Worm (Caenorhabditis elegans) whole organism, L4/young adult: ENCODE data around the gene F21C10.18.

Source experiments
- W03F9.2 ChIP-seq: fragments of 150-350 bp; optimal IDR thresholded peaks from 2 replicates; lab custom pipeline; 2014; ENCODE audit warnings: missing biosample characterization, missing genetic modification characterization
- dao-5 ChIP-seq: sonication (generic microtip); optimal IDR thresholded peaks from 2 replicates; lab custom pipeline; 2016; ENCODE audit warnings: missing genotype, missing genetic modification characterization, moderate library complexity, missing compliant biosample characterization
- him-1 ChIP-seq: sonication (generic microtip); optimal IDR thresholded peaks from 2 replicates; lab custom pipeline; 2016; ENCODE audit warnings: missing genotype, missing genetic modification reagents, missing genetic modification characterization, missing compliant biosample characterization

The F21C10.18 gene

DNA sequence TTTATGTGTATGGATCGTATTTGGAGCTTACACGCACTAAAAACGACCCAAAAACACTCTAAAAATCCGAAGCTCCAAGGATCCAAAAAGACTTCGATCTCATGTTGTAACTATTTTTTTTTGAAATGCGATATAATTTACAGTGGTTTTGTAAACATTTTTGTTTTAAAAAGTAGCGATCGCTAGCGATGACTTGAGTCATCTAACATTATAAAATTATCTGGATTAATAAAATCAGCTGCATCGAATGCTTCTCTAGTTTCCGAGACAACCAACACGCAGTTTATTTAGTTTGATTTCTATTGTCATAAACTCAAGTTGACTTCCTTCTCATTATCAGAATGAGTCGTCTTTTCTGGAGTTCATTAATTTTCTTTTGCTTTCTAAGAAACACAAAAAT lies 23.7 kb downstream of the F21C10.18 start, which contains the start of gene F21C10.1:
F21C10.1 (plus strand) TSS at position 301 of the 400 bp plus-strand sequence.
- TF ChIP-seq him-1 (tag; lab: Kevin White, UChicago): no peak
- TF ChIP-seq W03F9.2 (tag; lab: Kevin White, UChicago): no peak
- no peak for TF ChIP-seq dao-5 (tag; lab: Kevin White, UChicago)

DNA sequence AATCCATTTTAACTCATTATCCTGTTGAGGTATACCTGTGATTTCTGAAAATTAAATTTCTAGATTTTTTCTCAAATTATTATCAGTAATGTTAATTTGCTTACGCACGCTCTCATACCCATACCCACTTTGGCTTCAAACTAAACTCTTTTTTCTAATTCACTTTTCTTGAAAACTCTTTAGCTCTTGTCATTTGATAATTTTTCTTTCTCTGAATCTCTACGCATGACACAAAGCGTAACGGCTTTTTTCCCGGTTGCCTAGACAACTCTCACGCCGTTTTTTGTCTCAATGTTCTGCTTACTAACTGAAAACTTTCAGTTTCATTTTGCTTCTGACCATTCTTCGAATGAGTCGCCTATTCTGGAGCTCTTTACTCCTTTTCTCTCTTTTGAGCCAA lies 25.6 kb downstream of the F21C10.18 start, which contains the start of gene B0222.1:
B0222.1 (plus strand) TSS at position 306 of the 400 bp plus-strand sequence.
- TF ChIP-seq him-1 (tag; lab: Kevin White, UChicago): no peak
- TF ChIP-seq W03F9.2 (tag; lab: Kevin White, UChicago): no peak
- no peak for TF ChIP-seq dao-5 (tag; lab: Kevin White, UChicago)

DNA sequence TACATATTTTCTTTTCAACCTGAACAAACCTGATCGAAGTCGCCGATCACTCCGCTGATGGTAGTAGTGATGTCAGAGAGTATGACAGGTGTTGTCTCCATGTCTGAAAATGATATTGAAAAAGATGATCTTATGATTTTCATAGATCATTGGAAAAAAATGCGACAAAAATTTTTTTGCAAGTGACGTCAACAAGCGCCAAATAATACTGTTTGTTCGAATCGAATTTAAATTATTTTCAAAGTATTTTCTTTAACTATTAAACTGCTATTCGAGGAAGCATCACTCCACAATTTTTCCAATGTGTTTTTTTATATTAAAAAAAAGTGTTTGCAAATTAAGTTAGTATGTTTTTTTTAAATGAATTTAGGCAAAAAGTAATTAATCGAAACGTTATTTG lies 29.3 kb downstream of the F21C10.18 start, which contains the start of gene pitr-2:
pitr-2 (minus strand) TSS at position 101 of the 400 bp plus-strand sequence.
- no peak for TF ChIP-seq dao-5 (tag; lab: Kevin White, UChicago)

DNA sequence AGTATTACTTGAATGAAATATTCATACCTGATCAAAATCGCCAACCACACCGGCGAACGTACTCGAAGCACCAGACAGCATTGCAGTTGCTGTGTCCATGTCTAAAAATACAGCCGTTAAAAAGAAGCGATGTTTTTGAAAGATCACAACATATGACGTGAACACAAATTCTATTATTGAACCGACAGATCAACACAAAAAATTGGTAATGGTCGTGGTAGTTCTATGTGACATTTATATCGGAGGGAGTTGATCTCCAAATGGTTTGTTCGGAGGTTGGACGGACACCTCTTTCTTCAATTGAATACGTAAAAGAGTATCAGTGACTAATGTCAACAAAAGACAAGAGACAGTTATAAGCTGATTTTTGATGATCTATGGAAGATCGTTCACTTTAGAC lies 33.0 kb downstream of the F21C10.18 start, which contains the start of gene pitr-3:
pitr-3 (minus strand) TSS at position 101 of the 400 bp plus-strand sequence.
- no peak for TF ChIP-seq him-1 (tag; lab: Kevin White, UChicago)
- TF ChIP-seq W03F9.2 (tag; lab: Kevin White, UChicago): no peak
- TF ChIP-seq dao-5 (tag; lab: Kevin White, UChicago): no peak

DNA sequence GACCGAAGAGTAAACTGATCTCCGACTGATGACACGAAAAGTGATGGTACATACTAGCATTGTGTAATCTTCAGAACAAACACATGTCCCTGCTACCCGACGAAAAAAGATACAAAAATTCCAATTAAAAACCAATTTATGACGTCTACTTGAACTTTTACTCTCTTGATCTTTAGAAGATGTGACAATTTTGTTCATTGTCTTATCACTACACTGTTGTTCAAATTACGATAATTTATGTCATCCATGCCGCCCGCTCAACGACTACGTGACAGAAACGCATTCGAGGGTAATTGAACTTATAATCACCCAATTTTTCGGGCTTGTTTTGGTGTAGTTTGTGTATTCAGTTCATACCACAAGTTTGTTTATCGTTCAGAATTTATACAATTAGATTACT lies 35.6 kb downstream of the F21C10.18 start:
- TF ChIP-seq him-1 (tag; lab: Kevin White, UChicago): no peak
- no peak for TF ChIP-seq dao-5 (tag; lab: Kevin White, UChicago)

ce11 chrV:9146196-9146595 lies 37.9 kb downstream of the F21C10.18 start:
- TF ChIP-seq W03F9.2 (tag; lab: Kevin White, UChicago) (no peak), dao-5 (tag; lab: Kevin White, UChicago) (no peak), him-1 (tag; lab: Kevin White, UChicago) (no peak)

- TF ChIP-seq dao-5 (tag; lab: Kevin White, UChicago) (no peak), W03F9.2 (tag; lab: Kevin White, UChicago) (no peak), him-1 (tag; lab: Kevin White, UChicago) (no peak)
Observed at ce11 chrV:9146849-9147557, 38.7 kb downstream of the F21C10.18 start, which contains the start of gene spl-2. Gene spl-2, minus strand, starts transcription at chrV:9146899.

DNA sequence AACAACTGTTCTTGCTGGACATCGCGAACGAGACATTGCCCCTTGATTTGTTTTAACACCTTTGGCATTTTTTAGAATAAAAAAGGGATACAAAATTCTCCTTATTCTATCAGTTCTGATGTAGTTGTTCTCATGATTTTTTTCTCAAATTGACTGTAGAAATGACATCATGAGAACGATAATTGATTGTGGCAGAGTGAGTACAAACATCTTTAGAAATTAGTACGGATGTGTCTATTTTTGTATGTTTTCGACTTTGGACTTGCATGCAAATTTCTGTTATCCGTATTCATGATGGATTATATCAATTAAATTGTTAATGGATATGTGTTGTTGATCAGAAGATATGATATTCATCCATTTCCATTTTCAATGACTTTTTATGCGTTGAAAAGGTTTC lies 39.8 kb downstream of the F21C10.18 start:
- TF ChIP-seq W03F9.2 (tag; lab: Kevin White, UChicago) (no peak), him-1 (tag; lab: Kevin White, UChicago) (no peak), dao-5 (tag; lab: Kevin White, UChicago) (no peak)

- TF ChIP-seq him-1 (tag; lab: Kevin White, UChicago) (no peak), dao-5 (tag; lab: Kevin White, UChicago) (no peak), W03F9.2 (tag; lab: Kevin White, UChicago) (no peak)
Observed at ce11 chrV:9152339-9152738, 44.0 kb downstream of the F21C10.18 start.

DNA sequence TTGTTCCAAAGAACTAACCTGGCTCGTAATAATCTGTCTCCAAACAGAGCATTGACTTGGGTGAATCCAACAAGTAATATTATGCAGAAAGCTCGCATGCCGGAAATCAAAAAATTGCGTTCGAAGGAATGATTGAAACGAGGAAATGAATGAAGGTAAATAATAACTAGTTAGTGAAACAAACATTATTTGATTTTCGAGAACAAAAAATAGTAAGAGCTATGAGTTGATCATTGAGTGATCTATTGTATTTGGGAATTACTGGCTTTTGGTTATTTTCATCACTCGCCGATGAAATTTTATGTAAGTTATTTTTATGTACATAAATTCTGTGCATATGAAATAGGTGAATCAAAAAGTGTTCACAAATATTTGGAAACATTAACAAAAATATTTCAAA lies 46.5 kb downstream of the F21C10.18 start, which contains the start of gene B0222.5:
B0222.5 (minus strand) TSS at position 101 of the 400 bp plus-strand sequence.
- TF ChIP-seq him-1 (tag; lab: Kevin White, UChicago) (no peak), dao-5 (tag; lab: Kevin White, UChicago) (no peak), W03F9.2 (tag; lab: Kevin White, UChicago) (no peak)

DNA sequence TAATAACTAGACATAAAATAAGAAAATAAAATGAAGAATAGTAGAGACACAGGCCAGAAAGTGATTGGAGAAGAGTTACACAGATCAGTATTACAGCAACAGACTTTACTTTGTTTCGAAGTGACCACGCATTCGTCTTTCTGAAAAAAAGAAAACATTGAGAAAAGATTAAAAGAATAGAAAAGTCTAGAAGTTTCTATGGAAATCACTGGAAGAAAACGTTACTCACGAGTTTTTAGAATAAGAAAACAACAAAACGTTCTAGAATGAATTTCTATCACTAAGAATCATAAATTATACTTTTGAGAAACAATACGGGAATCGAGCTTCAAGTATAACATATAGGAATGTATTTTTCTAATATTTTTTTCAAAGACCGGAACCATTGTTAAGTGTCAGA lies 47.3 kb downstream of the F21C10.18 start:
- TF ChIP-seq him-1 (tag; lab: Kevin White, UChicago): no peak
- no peak for TF ChIP-seq dao-5 (tag; lab: Kevin White, UChicago)
- TF ChIP-seq W03F9.2 (tag; lab: Kevin White, UChicago): no peak

DNA sequence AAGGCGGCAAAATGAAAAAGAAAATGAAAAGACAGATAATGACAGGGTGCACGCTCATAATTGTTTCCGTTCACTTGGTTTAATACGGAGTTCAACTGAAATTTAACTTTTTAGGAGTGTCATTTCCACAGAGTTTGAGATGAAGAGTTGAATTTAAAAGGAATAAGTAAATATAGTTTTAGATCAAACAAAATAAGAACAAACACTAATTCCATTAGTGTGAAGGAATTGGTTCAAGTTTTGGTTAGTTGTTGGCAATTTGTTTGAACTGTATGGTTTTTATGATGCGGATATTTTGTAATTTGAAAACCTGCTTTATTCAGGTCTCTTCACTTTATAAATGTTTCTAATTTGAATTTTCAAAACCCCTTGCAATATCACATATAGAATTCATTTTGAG lies 48.4 kb downstream of the F21C10.18 start, which contains the start of gene B0222.15:
B0222.15 (minus strand) TSS at position 101 of the 400 bp plus-strand sequence.
- TF ChIP-seq W03F9.2 (tag; lab: Kevin White, UChicago): no peak

DNA sequence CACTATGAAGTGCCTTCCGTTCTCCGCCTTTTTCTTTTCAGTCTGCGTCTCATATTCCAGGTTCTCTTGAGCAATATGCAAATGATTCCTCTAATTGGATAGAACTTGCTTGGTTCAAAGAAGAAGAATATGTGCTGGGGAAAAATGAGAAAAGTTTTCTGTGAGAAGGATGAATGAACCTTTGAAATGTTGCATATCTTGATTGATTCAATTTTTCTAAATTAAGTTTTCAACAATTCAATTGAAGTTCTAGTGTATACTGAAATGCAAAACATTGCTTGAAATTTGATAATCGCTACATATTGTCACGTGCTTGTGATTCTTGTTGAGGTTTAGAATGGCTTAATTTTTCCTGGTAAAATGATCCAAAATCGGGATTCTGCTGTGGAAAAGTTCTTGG lies 49.3 kb downstream of the F21C10.18 start:
- no peak for TF ChIP-seq dao-5 (tag; lab: Kevin White, UChicago)
- TF ChIP-seq W03F9.2 (tag; lab: Kevin White, UChicago): no peak
- no peak for TF ChIP-seq him-1 (tag; lab: Kevin White, UChicago)
